Worm (Caenorhabditis elegans): ENCODE measurements around the gene hrpl-1.

DNA sequence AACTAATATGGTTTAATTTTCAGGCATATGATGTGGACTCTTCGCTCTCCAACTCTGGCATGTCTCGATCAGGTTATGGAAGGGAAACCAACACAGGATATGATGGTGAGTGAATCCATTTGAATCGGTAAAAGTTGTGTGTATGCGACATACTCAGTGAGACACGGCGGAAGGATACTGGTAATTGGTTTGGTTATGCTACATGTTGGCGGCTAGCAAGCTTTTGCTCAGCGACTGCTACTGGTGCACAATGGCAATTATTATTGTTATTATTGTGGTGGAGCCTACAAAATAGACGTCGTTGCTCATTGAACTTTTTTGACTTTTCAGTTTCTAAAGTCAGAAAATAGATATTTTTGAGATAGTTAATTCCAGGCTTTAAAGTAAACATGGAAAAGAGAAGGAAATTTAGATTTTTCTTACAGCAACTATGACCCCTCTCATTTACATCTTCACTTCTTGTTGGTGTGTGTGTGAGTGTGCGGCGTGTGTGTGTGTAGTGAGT is 42.2 kb downstream of the hrpl-1 start:
- TF ChIP-seq ama-1 (optimal IDR thresholded peaks at IDR 0.05) (no peak), nhr-77 (tag; optimal IDR thresholded peaks at IDR 0.05) (no peak), nhr-28 (tag; optimal IDR thresholded peaks at IDR 0.05) (no peak), C04F5.9 (tag; optimal IDR thresholded peaks at IDR 0.05) (no peak), skn-1 (tag; optimal IDR thresholded peaks at IDR 0.05) (no peak), zip-4 (GFP tag; optimal IDR thresholded peaks at IDR 0.05) (no peak), lsy-2 (tag; optimal IDR thresholded peaks at IDR 0.05) (no peak), fkh-10 (GFP tag; optimal IDR thresholded peaks at IDR 0.05) (no peak), xbp-1 (tag; optimal IDR thresholded peaks at IDR 0.05) (no peak), nhr-11 (tag; optimal IDR thresholded peaks at IDR 0.05) (no peak), ces-1 (GFP tag; optimal IDR thresholded peaks at IDR 0.05) (no peak), snpc-4 (tag; optimal IDR thresholded peaks at IDR 0.05) (no peak), rnt-1 (tag; optimal IDR thresholded peaks at IDR 0.05) (no peak)

Measured in whole organism, L1 larva.